Worm (Caenorhabditis elegans) whole organism, mixed stage, embryonic: ENCODE results near the gene F20C5.5.

Source experiments
- blmp-1 ChIP-seq: fragments of 150-350 bp; optimal IDR thresholded peaks from 2 replicates; lab custom pipeline; 2014; ENCODE audit warnings: missing biosample characterization, missing genetic modification characterization
- ceh-83 ChIP-seq: fragments of 200-800 bp; sonication (Bioruptor generic); optimal IDR thresholded peaks from 2 replicates; lab custom pipeline; 2018; ENCODE audit warnings: mild to moderate bottlenecking, missing genetic modification characterization, missing compliant biosample characterization
- elt-3 ChIP-seq: fragments of 150-350 bp; optimal IDR thresholded peaks from 2 replicates; lab custom pipeline; 2014; ENCODE audit warnings: missing biosample characterization, missing genetic modification characterization
- lin-13 ChIP-seq: fragments of 150-350 bp; optimal IDR thresholded peaks from 2 replicates; lab custom pipeline; 2014; ENCODE audit warnings: missing biosample characterization, missing genetic modification characterization
- lsy-2 ChIP-seq: fragments of 150-350 bp; optimal IDR thresholded peaks from 2 replicates; lab custom pipeline; 2014; ENCODE audit warnings: missing biosample characterization, missing genetic modification characterization
- mep-1 ChIP-seq: fragments of 150-350 bp; optimal IDR thresholded peaks from 2 replicates; lab custom pipeline; 2017; ENCODE audit warnings: missing biosample characterization, missing genetic modification reagents, missing genetic modification characterization, inconsistent platforms
- nhr-12 ChIP-seq: fragments of 150-350 bp; optimal IDR thresholded peaks from 2 replicates; lab custom pipeline; 2014; ENCODE audit warnings: missing biosample characterization, missing genetic modification characterization
- nhr-237 ChIP-seq: fragments of 150-350 bp; optimal IDR thresholded peaks from 2 replicates; lab custom pipeline; 2014; ENCODE audit warnings: missing biosample characterization, missing genetic modification characterization
- nhr-76 ChIP-seq: sonication (generic microtip); optimal IDR thresholded peaks from 2 replicates; lab custom pipeline; 2017; ENCODE audit warnings: missing biosample characterization, missing genetic modification characterization
- pha-4 ChIP-seq: fragments of 150-350 bp; optimal IDR thresholded peaks from 2 replicates; lab custom pipeline; 2018; ENCODE audit warnings: missing biosample characterization, missing genetic modification reagents, missing genetic modification characterization
- snpc-4 ChIP-seq: fragments of 150-350 bp; optimal IDR thresholded peaks from 2 replicates; lab custom pipeline; 2014; ENCODE audit warnings: missing biosample characterization, missing genetic modification characterization
- unc-39 ChIP-seq: fragments of 150-350 bp; optimal IDR thresholded peaks from 2 replicates; lab custom pipeline; 2014; ENCODE audit warnings: missing biosample characterization, missing genetic modification characterization
- unc-62 ChIP-seq: fragments of 150-350 bp; optimal IDR thresholded peaks from 2 replicates; lab custom pipeline; 2014; ENCODE audit warnings: missing biosample characterization, missing genetic modification reagents, missing genetic modification characterization
- ztf-11 ChIP-seq: fragments of 150-350 bp; optimal IDR thresholded peaks from 2 replicates; lab custom pipeline; 2014; ENCODE audit warnings: missing biosample characterization, missing genetic modification characterization

DNA sequence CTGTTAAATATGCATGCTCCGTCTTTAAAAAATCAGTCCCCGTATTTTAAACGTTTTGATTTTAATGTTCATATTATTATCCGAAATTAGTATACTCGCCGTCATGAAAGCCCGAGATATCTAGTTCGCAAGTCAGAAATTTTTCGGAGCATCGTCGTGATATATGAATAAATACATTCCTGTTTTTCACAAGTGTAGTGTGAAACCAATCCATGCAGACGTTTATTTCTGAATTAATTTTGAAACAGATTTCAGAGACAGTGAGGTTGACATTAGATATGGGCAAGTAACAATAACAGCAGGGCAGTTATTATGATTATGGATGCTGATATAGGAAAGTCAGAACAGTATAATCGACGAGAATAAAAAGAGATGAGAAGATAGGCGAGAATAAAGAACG is 16.9 kb downstream of the F20C5.5 start:
- no peak for TF ChIP-seq lsy-2 (tag; lab: Kevin White, UChicago)
- no peak for TF ChIP-seq mep-1 (tag; lab: Kevin White, UChicago)
- no peak for TF ChIP-seq lin-13 (tag; lab: Kevin White, UChicago)
- no peak for TF ChIP-seq nhr-76 (tag; lab: Kevin White, UChicago)
- no peak for TF ChIP-seq pha-4 (tag; lab: Kevin White, UChicago)
- no peak for TF ChIP-seq blmp-1 (tag; lab: Kevin White, UChicago)
- no peak for TF ChIP-seq ceh-83
- no peak for TF ChIP-seq snpc-4 (tag; lab: Kevin White, UChicago)
- TF ChIP-seq nhr-237 (tag; lab: Kevin White, UChicago): no peak
- TF ChIP-seq elt-3 (tag; lab: Kevin White, UChicago): no peak
- no peak for TF ChIP-seq nhr-12
- no peak for TF ChIP-seq unc-62 (GFP tag; lab: Kevin White, UChicago)
- no peak for TF ChIP-seq ztf-11
- no peak for TF ChIP-seq unc-39 (tag; lab: Kevin White, UChicago)
